Worm (Caenorhabditis elegans): ENCODE measurements around the gene F56F10.2.

DNA sequence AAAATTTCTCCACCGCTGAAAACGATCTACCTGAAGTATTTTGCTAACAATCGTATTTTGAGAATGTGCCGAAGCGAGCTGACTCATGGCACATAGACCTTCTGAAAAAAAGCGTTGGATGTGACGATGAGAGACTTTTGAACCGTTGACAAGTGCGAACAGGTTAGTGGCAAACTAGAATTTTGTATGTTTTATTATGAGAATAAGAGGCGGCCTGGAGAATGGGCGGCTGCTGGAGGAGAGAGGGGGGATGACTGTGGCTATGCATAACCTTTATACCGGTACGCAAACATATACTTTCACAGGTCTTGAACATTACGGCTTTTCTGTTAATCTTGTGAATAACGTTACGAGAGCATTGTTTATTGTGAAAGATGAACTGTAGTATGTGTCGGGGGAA lies 28.9 kb downstream of the F56F10.2 start, which contains the start of gene mam-1:
- TF ChIP-seq elt-2 (tag; optimal IDR thresholded peaks at IDR 0.05): no peak
- TF ChIP-seq tbx-2 (tag; optimal IDR thresholded peaks at IDR 0.05): no peak
- no peak for TF ChIP-seq ama-1 (optimal IDR thresholded peaks at IDR 0.05)
- no peak for TF ChIP-seq fkh-10 (GFP tag; optimal IDR thresholded peaks at IDR 0.05)
- TF ChIP-seq T23F11.4 (GFP tag; optimal IDR thresholded peaks at IDR 0.05): no peak
